Worm (Caenorhabditis elegans) whole organism, early embryonic: ENCODE measurements around the gene str-39.

Source experiments
- B0310.2 ChIP-seq: sonication (generic microtip); optimal IDR thresholded peaks from 2 replicates; lab custom pipeline; 2016; ENCODE audit warnings: mild to moderate bottlenecking, missing genetic modification characterization, missing compliant biosample characterization
- F13C5.2 ChIP-seq: sonication (generic microtip); optimal IDR thresholded peaks from 2 replicates; lab custom pipeline; 2017; ENCODE audit warnings: mild to moderate bottlenecking, missing genetic modification characterization, inconsistent platforms, missing compliant biosample characterization
- aly-1 ChIP-seq: sonication (generic microtip); optimal IDR thresholded peaks from 2 replicates; lab custom pipeline; 2016; ENCODE audit warnings: missing genetic modification characterization, missing compliant biosample characterization
- ama-1 ChIP-seq: fragments of 150-350 bp; optimal IDR thresholded peaks from 2 replicates; lab custom pipeline; 2014
- ceh-13 ChIP-seq: fragments of 200-800 bp; sonication (Bioruptor generic); optimal IDR thresholded peaks from 2 replicates; lab custom pipeline; 2018; ENCODE audit warnings: mild to moderate bottlenecking, missing genetic modification characterization, missing compliant biosample characterization
- ceh-36 ChIP-seq: sonication (generic microtip); optimal IDR thresholded peaks from 2 replicates; lab custom pipeline; 2016; ENCODE audit warnings: missing genetic modification characterization, inconsistent platforms, missing compliant biosample characterization
- ets-7 ChIP-seq: sonication (generic microtip); optimal IDR thresholded peaks from 2 replicates; lab custom pipeline; 2016; ENCODE audit warnings: missing genotype, missing genetic modification characterization, missing compliant biosample characterization
- flt-1 ChIP-seq: fragments of 200-800 bp; sonication (Bioruptor generic); IDR thresholded peaks from 2 replicates; pipeline ENCODE4 v1.3.6; 2022; ENCODE audit warnings: missing genetic modification characterization, missing compliant biosample characterization
- hmbx-1 ChIP-seq: sonication (generic microtip); optimal IDR thresholded peaks from 2 replicates; lab custom pipeline; 2016; ENCODE audit warnings: mild to moderate bottlenecking, missing genetic modification characterization, missing compliant biosample characterization
- hmg-4 ChIP-seq: fragments of 200-800 bp; sonication (Bioruptor generic); optimal IDR thresholded peaks from 2 replicates; lab custom pipeline; 2018; ENCODE audit warnings: mild to moderate bottlenecking, missing genetic modification characterization, missing compliant biosample characterization
- hnd-1 ChIP-seq: sonication (generic microtip); optimal IDR thresholded peaks from 2 replicates; lab custom pipeline; 2016; ENCODE audit warnings: missing genetic modification characterization, missing compliant biosample characterization
- pes-1 ChIP-seq: fragments of 200-800 bp; sonication (Bioruptor generic); IDR thresholded peaks from 2 replicates; pipeline ENCODE4 v1.3.6; 2022; ENCODE audit warnings: missing genetic modification reagents, missing genetic modification characterization, missing compliant biosample characterization
- scrt-1 ChIP-seq: fragments of 200-800 bp; sonication (Bioruptor generic); IDR thresholded peaks from 2 replicates; pipeline ENCODE4 v1.3.6; 2022; ENCODE audit warnings: missing genetic modification characterization, missing compliant biosample characterization
- sea-1 ChIP-seq: fragments of 200-800 bp; sonication (Bioruptor generic); conservative IDR thresholded peaks from 2 replicates; pipeline ENCODE4 v1.3.6; 2022; ENCODE audit warnings: missing genetic modification characterization, missing compliant biosample characterization
- tbx-11 ChIP-seq: fragments of 200-800 bp; sonication (Bioruptor generic); IDR thresholded peaks from 2 replicates; pipeline ENCODE4 v1.3.6; 2022; ENCODE audit warnings: missing genetic modification characterization, missing compliant biosample characterization
- tbx-37 ChIP-seq: fragments of 200-800 bp; sonication (Bioruptor generic); conservative IDR thresholded peaks from 2 replicates; pipeline ENCODE4 v1.3.6; 2022; ENCODE audit warnings: missing genetic modification reagents, missing genetic modification characterization, missing compliant biosample characterization
- tra-4 ChIP-seq: sonication (generic microtip); optimal IDR thresholded peaks from 2 replicates; lab custom pipeline; 2017; ENCODE audit warnings: missing genetic modification characterization, missing compliant biosample characterization

Gene str-39

ce11 chrV:2884411-2884810 lies 4.7 kb upstream of the str-39 start, which contains the start of gene sre-24:
Gene sre-24 (plus strand): TSS chrV:2884711.
- TF ChIP-seq sea-1 (GFP tag; lab: Robert Waterston, UW): no peak
- no peak for TF ChIP-seq hnd-1
- TF ChIP-seq flt-1 (GFP tag; lab: Robert Waterston, UW): no peak
- TF ChIP-seq ama-1 (lab: Kevin White, UChicago): no peak
- TF ChIP-seq scrt-1 (GFP tag; lab: Robert Waterston, UW): no peak
- no peak for TF ChIP-seq ceh-13 (GFP tag; lab: Kevin White, UChicago)
- TF ChIP-seq ceh-36 (tag; lab: Kevin White, UChicago): no peak
- TF ChIP-seq aly-1: no peak
- no peak for TF ChIP-seq tbx-37 (GFP tag; lab: Robert Waterston, UW)
- no peak for TF ChIP-seq B0310.2

ce11 chrV:2883097-2883496 lies 3.4 kb upstream of the str-39 start:
- TF ChIP-seq tbx-11 (GFP tag; lab: Robert Waterston, UW) (no peak), pes-1 (no peak), F13C5.2 (tag; lab: Kevin White, UChicago) (no peak), ceh-36 (tag; lab: Kevin White, UChicago) (no peak), tra-4 (tag; lab: Kevin White, UChicago) (no peak)

DNA sequence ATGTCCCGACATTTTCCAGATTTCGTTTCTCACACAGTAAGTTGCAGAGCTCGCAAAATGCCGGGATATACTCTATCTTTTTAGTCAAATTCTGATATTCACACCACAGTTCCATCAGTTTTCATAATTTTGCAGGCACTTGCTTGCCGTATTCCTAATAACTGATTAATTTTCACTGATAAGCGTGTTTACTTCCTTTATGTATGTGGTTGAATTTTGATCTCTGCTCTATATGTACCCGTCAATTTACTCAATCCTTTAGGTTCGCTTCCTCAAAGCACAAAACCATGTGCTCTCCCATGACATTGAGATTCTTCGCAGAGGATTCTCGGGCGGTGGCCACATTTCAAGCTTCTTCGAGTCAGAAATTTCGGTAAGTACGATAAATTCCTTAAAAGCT lies 1.9 kb upstream of the str-39 start:
- TF ChIP-seq tra-4 (tag; lab: Kevin White, UChicago): no peak
- TF ChIP-seq B0310.2: no peak
- no peak for TF ChIP-seq ceh-36 (tag; lab: Kevin White, UChicago)
- no peak for TF ChIP-seq ama-1 (lab: Kevin White, UChicago)
- no peak for TF ChIP-seq scrt-1 (GFP tag; lab: Robert Waterston, UW)
- TF ChIP-seq sea-1 (GFP tag; lab: Robert Waterston, UW): no peak
- no peak for TF ChIP-seq ceh-13 (GFP tag; lab: Kevin White, UChicago)
- TF ChIP-seq tbx-11 (GFP tag; lab: Robert Waterston, UW): no peak
- TF ChIP-seq pes-1: no peak
- no peak for TF ChIP-seq aly-1
- no peak for TF ChIP-seq hmbx-1
- no peak for TF ChIP-seq flt-1 (GFP tag; lab: Robert Waterston, UW)
- no peak for TF ChIP-seq hnd-1
- TF ChIP-seq ets-7 (tag; lab: Kevin White, UChicago): no peak
- no peak for TF ChIP-seq tbx-37 (GFP tag; lab: Robert Waterston, UW)
- no peak for TF ChIP-seq F13C5.2 (tag; lab: Kevin White, UChicago)
- TF ChIP-seq hmg-4: no peak

- TF ChIP-seq pes-1 (no peak), B0310.2 (no peak), tra-4 (tag; lab: Kevin White, UChicago) (no peak), scrt-1 (GFP tag; lab: Robert Waterston, UW) (no peak)
Observed at ce11 chrV:2881016-2881415, 1.3 kb upstream of the str-39 start, which contains the start of gene ifc-1. Gene ifc-1 (plus strand): TSS chrV:2881393.

ce11 chrV:2880356-2880755 lies 655 bp upstream of the str-39 start:
- TF ChIP-seq ets-7 (tag; lab: Kevin White, UChicago) (no peak), B0310.2 (no peak), hmbx-1 (no peak), aly-1 (no peak), tbx-37 (GFP tag; lab: Robert Waterston, UW) (no peak), scrt-1 (GFP tag; lab: Robert Waterston, UW) (no peak), F13C5.2 (tag; lab: Kevin White, UChicago) (no peak), ceh-13 (GFP tag; lab: Kevin White, UChicago) (no peak), pes-1 (no peak), hnd-1 (no peak), tbx-11 (GFP tag; lab: Robert Waterston, UW) (no peak)

- TF ChIP-seq hmg-4 (no peak), hnd-1 (no peak), ceh-36 (tag; lab: Kevin White, UChicago) (no peak), aly-1 (no peak)
Observed at ce11 chrV:2877509-2877908, 2.2 kb downstream of the str-39 start, which contains the start of gene F37B4.10. Gene F37B4.10 (minus strand): TSS chrV:2877609.

DNA sequence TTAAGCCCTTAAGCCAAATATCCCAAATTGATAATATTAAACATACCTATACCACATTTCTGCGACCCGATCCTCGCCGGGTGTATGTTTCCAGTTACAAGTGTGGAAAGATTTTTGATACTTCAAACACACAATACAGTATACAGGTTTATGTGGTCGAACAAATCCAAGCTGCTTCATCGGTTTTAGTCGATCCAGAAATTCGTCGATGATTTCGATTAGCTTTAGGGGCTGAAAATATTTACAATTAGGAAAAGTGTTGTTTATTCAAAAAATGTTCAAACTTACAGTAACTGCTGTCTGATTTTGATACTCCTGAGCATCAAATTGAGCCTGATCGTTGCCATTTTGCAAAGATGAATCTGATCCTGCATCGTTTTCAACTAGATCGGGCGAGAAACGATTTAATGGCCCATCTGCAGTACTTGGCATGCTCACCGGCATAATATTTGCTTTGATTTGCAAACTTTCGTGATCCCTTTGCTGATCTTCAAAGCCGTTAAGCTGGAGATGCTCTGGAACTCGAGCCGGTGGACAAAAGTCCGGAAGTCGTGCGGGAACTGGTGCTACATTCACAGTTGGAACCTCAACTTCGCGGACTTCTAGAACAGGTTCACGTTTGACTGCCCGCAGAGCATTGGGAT lies 3.4 kb downstream of the str-39 start:
- TF ChIP-seq hmbx-1 (no peak), F13C5.2 (tag; lab: Kevin White, UChicago) (no peak), sea-1 (GFP tag; lab: Robert Waterston, UW) (no peak), hnd-1 (no peak), ceh-13 (GFP tag; lab: Kevin White, UChicago) (no peak), flt-1 (GFP tag; lab: Robert Waterston, UW) (no peak)

ce11 chrV:2875422-2875821 lies 4.3 kb downstream of the str-39 start, which contains the start of gene folt-2:
Gene folt-2 (minus strand): TSS chrV:2875600.
- TF ChIP-seq tbx-11 (GFP tag; lab: Robert Waterston, UW): 0 out of 2 replicates have a peak, but pooled peaks have one; percentile 16
- no peak for TF ChIP-seq ceh-13 (GFP tag; lab: Kevin White, UChicago)
- no peak for TF ChIP-seq tbx-37 (GFP tag; lab: Robert Waterston, UW)
- no peak for TF ChIP-seq hmbx-1
- TF ChIP-seq ets-7 (tag; lab: Kevin White, UChicago): no peak

ce11 chrV:2872947-2873346 lies 6.8 kb downstream of the str-39 start:
- no peak for TF ChIP-seq ets-7 (tag; lab: Kevin White, UChicago)
- no peak for TF ChIP-seq hmg-4
- TF ChIP-seq pes-1: no peak
- no peak for TF ChIP-seq tbx-11 (GFP tag; lab: Robert Waterston, UW)
- TF ChIP-seq hmbx-1: no peak
- TF ChIP-seq sea-1 (GFP tag; lab: Robert Waterston, UW): no peak
- TF ChIP-seq ceh-13 (GFP tag; lab: Kevin White, UChicago): no peak
- no peak for TF ChIP-seq ama-1 (lab: Kevin White, UChicago)
- no peak for TF ChIP-seq tra-4 (tag; lab: Kevin White, UChicago)
- TF ChIP-seq hnd-1: no peak
- TF ChIP-seq scrt-1 (GFP tag; lab: Robert Waterston, UW): no peak
- TF ChIP-seq tbx-37 (GFP tag; lab: Robert Waterston, UW): no peak
